Worm (Caenorhabditis elegans) whole organism, young adult: ENCODE data around the gene micu-1.
A peak's percentile ranks its signal among the peaks of the same experiment; 100 is the strongest.

Experiments
- B0019.2 ChIP-seq: fragments of 200-800 bp; sonication (Bioruptor generic); conservative IDR thresholded peaks from 2 replicates; pipeline ENCODE4 v1.3.6; 2022; ENCODE audit warnings: missing genetic modification reagents, missing genetic modification characterization, missing compliant biosample characterization
- F22D6.2 ChIP-seq: sonication (generic microtip); optimal IDR thresholded peaks from 2 replicates; lab custom pipeline; 2016; ENCODE audit warnings: mild to moderate bottlenecking, missing genetic modification characterization, missing compliant biosample characterization
- F37B4.10 ChIP-seq: fragments of 200-800 bp; sonication (Bioruptor generic); IDR thresholded peaks from 2 replicates; pipeline ENCODE4 v1.3.6; 2022; ENCODE audit warnings: missing genetic modification characterization, missing compliant biosample characterization
- Y56A3A.18 ChIP-seq: fragments of 200-800 bp; sonication (Bioruptor generic); IDR thresholded peaks from 2 replicates; pipeline ENCODE4 v1.3.6; 2022; ENCODE audit warnings: missing genetic modification reagents, missing genetic modification characterization, missing compliant biosample characterization
- aptf-3 ChIP-seq: fragments of 200-800 bp; sonication (Bioruptor generic); IDR thresholded peaks from 2 replicates; pipeline ENCODE4 v1.3.6; 2022; ENCODE audit warnings: missing genetic modification characterization, missing compliant biosample characterization
- cebp-2 ChIP-seq: fragments of 200-800 bp; sonication (Bioruptor generic); IDR thresholded peaks from 2 replicates; pipeline ENCODE4 v1.3.6; 2022; ENCODE audit warnings: missing genetic modification characterization, missing compliant biosample characterization
- chd-7 ChIP-seq: sonication (generic microtip); optimal IDR thresholded peaks from 2 replicates; lab custom pipeline; 2016; ENCODE audit warnings: mild to moderate bottlenecking, missing genetic modification characterization, moderate library complexity, missing compliant biosample characterization
- dox-1 ChIP-seq: fragments of 200-800 bp; sonication (Bioruptor generic); IDR thresholded peaks from 2 replicates; pipeline ENCODE4 v1.3.6; 2022; ENCODE audit warnings: missing genetic modification reagents, missing genetic modification characterization, missing compliant biosample characterization
- egl-18 ChIP-seq: fragments of 200-800 bp; sonication (Bioruptor generic); IDR thresholded peaks from 2 replicates; pipeline ENCODE4 v1.3.6; 2022; ENCODE audit warnings: missing genetic modification reagents, missing genetic modification characterization, missing compliant biosample characterization
- fkh-3 ChIP-seq: sonication (generic microtip); optimal IDR thresholded peaks from 2 replicates; lab custom pipeline; 2016; ENCODE audit warnings: mild to moderate bottlenecking, missing genetic modification characterization, missing compliant biosample characterization
- hmg-1.2 ChIP-seq: fragments of 200-800 bp; sonication (Bioruptor generic); IDR thresholded peaks from 2 replicates; pipeline ENCODE4 v1.3.6; 2022; ENCODE audit warnings: missing genetic modification reagents, missing genetic modification characterization, missing compliant biosample characterization
- hmg-20 ChIP-seq: fragments of 200-800 bp; sonication (Bioruptor generic); IDR thresholded peaks from 2 replicates; pipeline ENCODE4 v1.3.6; 2022; ENCODE audit warnings: missing genetic modification reagents, missing genetic modification characterization, missing compliant biosample characterization
- lin-40 ChIP-seq: sonication (generic microtip); optimal IDR thresholded peaks from 2 replicates; lab custom pipeline; 2016; ENCODE audit warnings: missing genetic modification characterization, mild to moderate bottlenecking, missing compliant biosample characterization, missing genotype, missing genetic modification reagents
- lir-1 ChIP-seq: fragments of 200-800 bp; sonication (Bioruptor generic); conservative IDR thresholded peaks from 2 replicates; pipeline ENCODE4 v1.3.6; 2022; ENCODE audit warnings: missing genetic modification reagents, missing genetic modification characterization, missing compliant biosample characterization
- mcd-1 ChIP-seq: fragments of 200-800 bp; sonication (Bioruptor generic); IDR thresholded peaks from 2 replicates; pipeline ENCODE4 v1.3.6; 2022; ENCODE audit warnings: missing genetic modification reagents, missing genetic modification characterization, missing compliant biosample characterization
- nfya-1 ChIP-seq: sonication (generic microtip); optimal IDR thresholded peaks from 2 replicates; lab custom pipeline; 2017; ENCODE audit warnings: antibody characterized with exemption, missing compliant biosample characterization, missing genetic modification characterization, borderline replicate concordance; ENCODE audit not compliant: insufficient read depth
- nfyb-1 ChIP-seq: fragments of 200-800 bp; sonication (Bioruptor generic); IDR thresholded peaks from 2 replicates; pipeline ENCODE4 v1.3.6; 2022; ENCODE audit warnings: missing genetic modification reagents, missing genetic modification characterization, missing compliant biosample characterization
- rcor-1 ChIP-seq: fragments of 200-800 bp; sonication (Bioruptor generic); IDR thresholded peaks from 2 replicates; pipeline ENCODE4 v1.3.6; 2022; ENCODE audit warnings: missing genetic modification reagents, missing genetic modification characterization, missing compliant biosample characterization
- snpc-1.1 ChIP-seq: sonication (generic microtip); optimal IDR thresholded peaks from 2 replicates; lab custom pipeline; 2017; ENCODE audit warnings: missing genetic modification characterization, mild to moderate bottlenecking, missing compliant biosample characterization, antibody characterized with exemption, moderate library complexity, missing genotype, missing genetic modification reagents; ENCODE audit not compliant: insufficient read depth
- snpc-3.4 ChIP-seq: sonication (generic microtip); optimal IDR thresholded peaks from 2 replicates; lab custom pipeline; 2017; ENCODE audit warnings: missing genetic modification characterization, mild to moderate bottlenecking, missing compliant biosample characterization, antibody characterized with exemption, moderate library complexity, missing genotype, missing genetic modification reagents
- xnd-1 ChIP-seq: sonication (generic microtip); optimal IDR thresholded peaks from 2 replicates; lab custom pipeline; 2016; ENCODE audit warnings: missing genotype, missing genetic modification reagents, missing genetic modification characterization, missing compliant biosample characterization
- zfh-2 ChIP-seq: fragments of 200-800 bp; sonication (Bioruptor generic); conservative IDR thresholded peaks from 2 replicates; pipeline ENCODE4 v1.3.6; 2022; ENCODE audit warnings: missing genetic modification reagents, missing genetic modification characterization, missing compliant biosample characterization
- zim-3 ChIP-seq: sonication (generic microtip); optimal IDR thresholded peaks from 2 replicates; lab custom pipeline; 2017; ENCODE audit warnings: mild to moderate bottlenecking, missing genetic modification characterization, moderate library complexity, missing compliant biosample characterization
- ztf-18 ChIP-seq: sonication (generic microtip); optimal IDR thresholded peaks from 2 replicates; lab custom pipeline; 2016; ENCODE audit warnings: missing genotype, mild to moderate bottlenecking, missing genetic modification characterization, missing compliant biosample characterization
- ztf-22 ChIP-seq: fragments of 200-800 bp; sonication (Bioruptor generic); optimal IDR thresholded peaks from 2 replicates; lab custom pipeline; 2018; ENCODE audit warnings: mild to moderate bottlenecking, missing genetic modification characterization, moderate library complexity, missing compliant biosample characterization

Gene micu-1

DNA sequence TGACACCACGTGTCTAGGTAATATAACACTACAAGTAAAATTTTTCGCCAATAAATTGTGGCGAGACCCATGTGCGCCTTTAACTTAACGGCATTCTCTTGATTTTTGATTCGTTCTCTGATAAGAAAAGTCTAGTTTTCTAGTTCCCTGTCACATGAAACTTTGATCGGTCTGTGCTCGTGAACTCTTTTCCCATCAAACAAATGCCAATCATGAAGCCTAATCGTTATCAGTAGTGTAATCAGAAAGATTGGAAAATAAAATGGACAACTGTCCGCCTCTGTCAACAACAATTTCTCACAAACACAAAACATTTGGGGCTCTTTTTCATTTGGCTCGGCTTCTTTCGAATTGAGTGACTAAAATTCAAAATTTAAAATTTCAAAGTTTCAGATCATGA, 43.9 kb upstream of the micu-1 start, which contains the start of gene ttr-45 (continued):
- no peak for TF ChIP-seq hmg-20
- TF ChIP-seq zim-3 (tag; lab: Kevin White, UChicago), result no peak

DNA sequence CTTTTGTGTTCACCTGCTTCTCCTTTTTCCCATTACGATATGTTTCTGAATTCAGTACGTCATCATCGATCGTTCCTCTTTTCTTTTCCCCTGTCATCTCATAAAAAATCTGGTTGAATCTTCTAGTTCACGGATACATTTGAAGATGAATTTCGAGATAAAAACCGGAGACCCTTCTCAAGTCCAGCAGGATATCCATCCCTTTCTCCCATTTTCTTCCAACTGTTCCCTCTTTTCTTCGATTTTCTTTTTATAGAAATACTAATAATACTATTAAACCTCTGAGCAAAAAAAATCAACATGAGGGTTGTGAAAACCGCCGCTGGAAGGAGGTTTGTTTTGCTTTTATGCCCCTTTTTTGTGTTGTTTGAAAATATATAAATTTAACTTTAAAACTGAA, 41.8 kb upstream of the micu-1 start, which contains the start of gene bus-12:
Gene bus-12 (plus strand): TSS at position 301 of the 400 bp plus-strand sequence.
- TF ChIP-seq rcor-1 (GFP tag; lab: Robert Waterston, UW), result no peak
- no peak for TF ChIP-seq snpc-1.1 (tag; lab: Kevin White, UChicago)
- no peak for TF ChIP-seq ztf-18 (tag; lab: Kevin White, UChicago)
- no peak for TF ChIP-seq fkh-3 (tag; lab: Kevin White, UChicago)
- TF ChIP-seq F37B4.10 (GFP tag; lab: Robert Waterston, UW), result no peak
- no peak for TF ChIP-seq dox-1 (GFP tag; lab: Robert Waterston, UW)
- TF ChIP-seq F22D6.2 (tag; lab: Kevin White, UChicago), result no peak
- TF ChIP-seq ztf-22 (GFP tag; lab: Kevin White, UChicago), result no peak

DNA sequence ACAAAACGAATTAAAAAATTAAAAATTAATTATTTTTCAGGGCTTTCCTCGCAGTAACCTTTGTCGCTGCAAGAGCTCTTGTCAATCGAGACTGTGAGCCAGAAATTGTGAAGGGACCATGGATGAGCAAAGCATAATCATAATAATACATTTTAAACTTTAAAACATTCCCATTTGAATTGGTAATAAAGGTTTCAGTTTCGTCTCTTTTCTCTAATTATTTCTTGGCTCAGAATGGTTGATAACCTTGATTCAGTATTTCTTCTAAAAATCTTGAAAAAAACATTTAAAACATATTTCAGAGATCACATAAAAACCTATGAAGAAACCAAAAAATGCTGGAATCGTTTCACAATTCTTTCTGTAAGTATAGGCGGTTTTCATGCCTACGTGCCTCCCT, 38.9 kb upstream of the micu-1 start, which contains the start of gene JC8.16:
Gene JC8.16 (plus strand): TSS at position 301 of the 400 bp plus-strand sequence.
- TF ChIP-seq lin-40 (tag; lab: Kevin White, UChicago) (no peak), Y56A3A.18 (GFP tag; lab: Robert Waterston, UW) (no peak)
- TF ChIP-seq, all 124 proteins: peak for 0

DNA sequence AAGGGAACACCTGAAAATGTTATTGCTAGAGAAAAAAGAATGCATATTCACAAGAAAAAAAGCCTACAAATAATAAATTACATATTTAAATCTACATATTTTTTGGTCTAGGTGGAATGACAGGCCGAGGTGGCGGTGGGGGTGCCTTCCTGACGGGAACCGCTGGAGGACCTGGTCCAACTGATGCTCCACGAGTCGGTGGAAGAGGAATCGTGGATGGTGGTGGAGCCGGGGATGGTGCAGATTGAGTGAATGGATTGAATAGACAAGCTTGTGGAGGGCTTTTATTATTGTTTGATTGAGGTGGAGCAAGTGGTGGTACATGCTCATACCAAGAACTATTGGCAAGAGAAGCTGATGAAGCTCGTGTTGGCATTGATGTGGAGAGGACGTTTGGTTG, 35.9 kb upstream of the micu-1 start:
- TF ChIP-seq cebp-2, result 0 out of 2 replicates have a peak, but pooled peaks have one; percentile 62
- TF ChIP-seq ztf-18 (tag; lab: Kevin White, UChicago), result no peak
- TF ChIP-seq lir-1 (GFP tag; lab: Robert Waterston, UW), result no peak
- TF ChIP-seq zfh-2 (GFP tag; lab: Robert Waterston, UW), result peak; percentile 73

DNA sequence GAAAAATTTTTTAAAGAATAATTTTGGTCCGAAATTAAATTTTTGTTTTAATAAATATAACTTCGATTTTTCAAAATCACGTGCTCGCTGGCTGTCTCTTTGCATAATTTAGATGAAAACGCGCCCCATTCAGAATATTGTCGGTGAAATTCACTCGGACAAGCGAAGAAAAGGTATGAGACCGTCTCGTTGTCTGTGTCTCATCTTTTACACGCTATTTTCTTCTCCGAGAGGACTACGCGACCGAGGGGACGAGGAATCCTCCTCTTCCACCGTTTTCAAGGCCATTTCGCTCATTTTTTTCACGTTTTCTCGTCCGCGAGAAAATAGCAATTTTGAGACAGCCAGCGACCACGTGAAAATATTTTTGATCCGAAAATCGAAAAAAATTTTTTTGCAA, 34.9 kb upstream of the micu-1 start:
- TF ChIP-seq mcd-1 (GFP tag; lab: Robert Waterston, UW), result peak; percentile 62
- TF ChIP-seq hmg-1.2 (GFP tag; lab: Robert Waterston, UW), result peak; percentile 70
- 0 out of 2 replicates have a peak, but pooled peaks have one; percentile 25 for TF ChIP-seq aptf-3 (GFP tag; lab: Robert Waterston, UW)
- TF ChIP-seq, all 124 proteins: peak for 3; not testable (repeated sequence) for 121

DNA sequence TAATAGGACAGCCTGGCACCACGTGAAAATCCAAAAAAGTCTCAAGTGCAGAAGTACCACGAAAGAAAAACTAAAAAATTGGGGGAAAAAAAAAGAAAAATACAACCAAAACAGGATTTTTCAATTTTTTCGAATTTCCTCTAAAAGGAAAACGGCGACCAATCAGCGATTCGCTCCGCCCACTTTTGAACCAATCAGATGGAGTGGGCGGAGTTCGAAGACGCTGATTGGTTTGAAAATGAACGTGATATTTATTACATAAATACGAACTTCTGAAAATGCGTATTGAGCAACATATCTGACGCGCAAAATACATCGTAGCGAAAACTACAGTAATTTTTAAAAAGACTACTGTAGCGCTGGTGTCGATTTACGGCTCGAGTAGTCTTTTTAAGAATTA, 29.3 kb upstream of the micu-1 start:
- TF ChIP-seq B0019.2 (GFP tag; lab: Robert Waterston, UW) (no peak), nfyb-1 (GFP tag; lab: Robert Waterston, UW) (no peak), nfya-1 (tag; lab: Kevin White, UChicago) (no peak), dox-1 (GFP tag; lab: Robert Waterston, UW) (no peak), egl-18 (GFP tag; lab: Robert Waterston, UW) (no peak), zfh-2 (GFP tag; lab: Robert Waterston, UW) (no peak), chd-7 (tag; lab: Kevin White, UChicago) (no peak)

DNA sequence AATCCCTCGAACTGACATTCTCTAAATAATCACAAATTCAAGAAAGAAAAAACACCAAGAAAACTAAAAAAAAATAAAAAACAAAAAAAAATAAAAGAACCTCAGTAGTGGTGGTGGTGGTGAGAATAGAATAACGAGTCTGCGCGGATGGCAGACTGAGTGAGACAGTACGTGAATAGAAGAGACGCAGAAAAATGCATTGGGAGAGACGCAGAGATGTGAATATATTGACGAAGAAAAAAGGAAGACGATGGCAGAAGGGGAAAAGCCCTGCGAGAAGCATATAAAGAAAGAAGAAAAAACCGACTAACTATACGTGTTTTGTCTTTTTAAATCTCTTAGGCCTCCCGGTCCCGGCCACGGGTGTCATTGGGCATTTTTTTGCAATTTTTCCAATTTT, 25.2 kb upstream of the micu-1 start, which contains the start of gene unc-26:
Gene unc-26 (minus strand): TSS at position 23 of the 400 bp plus-strand sequence.
- TF ChIP-seq nfyb-1 (GFP tag; lab: Robert Waterston, UW) (no peak), snpc-3.4 (tag; lab: Kevin White, UChicago) (no peak), hmg-1.2 (GFP tag; lab: Robert Waterston, UW) (peak; percentile 93), xnd-1 (no peak)
